Worm (Caenorhabditis elegans): ENCODE data around the gene drd-50.

ce11 chrIV:4079514-4079913 is 38.0 kb upstream of the drd-50 start, which contains the start of gene C35B1.4:
- TF ChIP-seq lin-13 (GFP tag; optimal IDR thresholded peaks at IDR 0.05) (no peak), elt-3 (tag; optimal IDR thresholded peaks at IDR 0.05) (no peak)

Measured in whole organism, L2 larva.